Worm (Caenorhabditis elegans) whole organism, L4 larva: ENCODE measurements around the gene Y45F10C.1.

Experiments
- R02D3.7 ChIP-seq: fragments of 150-350 bp; sonication (generic microtip); optimal IDR thresholded peaks from 3 replicates; lab custom pipeline; 2014; ENCODE audit warnings: missing biosample characterization, missing genetic modification characterization
- Y5F2A.4 ChIP-seq: fragments of 200-800 bp; sonication (Bioruptor generic); optimal IDR thresholded peaks from 2 replicates; lab custom pipeline; 2018; ENCODE audit warnings: mild to moderate bottlenecking, missing genetic modification characterization, missing compliant biosample characterization
- aha-1 ChIP-seq: fragments of 150-350 bp; peaks from one replicate; lab custom pipeline; 2014; ENCODE audit warnings: missing biosample characterization, missing genetic modification characterization
- ama-1 ChIP-seq: fragments of 150-350 bp; optimal IDR thresholded peaks from 2 replicates; lab custom pipeline; 2014; ENCODE audit warnings: inconsistent platforms, mixed read lengths
- ces-1 ChIP-seq: fragments of 150-350 bp; sonication (generic microtip); optimal IDR thresholded peaks from 4 replicates; lab custom pipeline; 2014; ENCODE audit warnings: missing biosample characterization, missing genetic modification reagents, missing genetic modification characterization
- ctbp-1 ChIP-seq: fragments of 200-800 bp; sonication (Bioruptor generic); IDR thresholded peaks from 2 replicates; pipeline ENCODE4 v1.3.6; 2022; ENCODE audit warnings: missing genetic modification reagents, missing genetic modification characterization, missing compliant biosample characterization
- gei-8 ChIP-seq: fragments of 200-800 bp; sonication (Bioruptor generic); optimal IDR thresholded peaks from 2 replicates; lab custom pipeline; 2018; ENCODE audit warnings: mild to moderate bottlenecking, missing genetic modification characterization, missing compliant biosample characterization
- lsy-2 ChIP-seq, 2 experiments: fragments of 150-350 bp in 1 of 2; sonication (generic microtip) in 1 of 2; optimal IDR thresholded peaks; 2 replicates each; lab custom pipeline; 2014 to 2017; ENCODE audit warnings: missing biosample characterization in 2 of 2, missing genetic modification characterization in 2 of 2
- mes-2 ChIP-seq: sonication (generic microtip); optimal IDR thresholded peaks from 2 replicates; lab custom pipeline; 2016; ENCODE audit warnings: missing genotype, mild to moderate bottlenecking, missing genetic modification characterization, missing compliant biosample characterization; ENCODE audit not compliant: poor library complexity, severe bottlenecking
- nhr-10 ChIP-seq: fragments of 150-350 bp; optimal IDR thresholded peaks from 2 replicates; lab custom pipeline; 2014; ENCODE audit warnings: missing biosample characterization, missing genetic modification characterization
- nhr-102 ChIP-seq: sonication (generic microtip); optimal IDR thresholded peaks from 2 replicates; lab custom pipeline; 2016; ENCODE audit warnings: mild to moderate bottlenecking, missing genetic modification characterization, moderate library complexity, missing compliant biosample characterization
- nhr-11 ChIP-seq: fragments of 150-350 bp; optimal IDR thresholded peaks from 2 replicates; lab custom pipeline; 2014; ENCODE audit warnings: missing biosample characterization, missing genetic modification characterization
- zfp-2 ChIP-seq: sonication (generic microtip); optimal IDR thresholded peaks from 2 replicates; lab custom pipeline; 2016; ENCODE audit warnings: mild to moderate bottlenecking, missing genetic modification characterization, missing compliant biosample characterization

DNA sequence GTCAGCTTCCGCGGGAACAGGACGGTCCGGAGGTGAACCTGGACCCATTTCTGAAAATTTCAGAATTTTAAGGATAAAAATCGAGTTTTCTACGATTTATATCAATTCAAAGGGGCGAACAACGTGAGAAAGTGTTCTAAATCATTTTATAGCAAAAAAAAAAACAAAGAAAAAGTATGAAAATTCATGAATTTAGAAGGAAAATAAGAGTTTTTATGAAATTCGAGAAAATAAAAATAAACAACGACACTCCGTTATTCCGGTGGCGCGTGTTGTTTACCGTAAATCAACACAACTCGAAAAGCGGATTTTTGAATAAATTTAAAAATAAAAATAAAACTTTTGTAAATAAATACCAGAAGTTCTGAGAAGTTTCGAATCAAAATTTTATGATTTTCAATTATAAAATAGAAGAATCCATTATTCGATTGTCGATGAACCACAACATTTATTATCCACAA is 27.6 kb upstream of the Y45F10C.1 start, which contains the start of gene nyn-1:
- TF ChIP-seq zfp-2 (tag; lab: Kevin White, UChicago) (no peak), nhr-11 (tag; lab: Kevin White, UChicago) (no peak), nhr-102 (no peak), nhr-10 (tag; lab: Kevin White, UChicago) (no peak), R02D3.7 (tag; lab: Kevin White, UChicago) (peak; percentile 37), aha-1 (tag; lab: Kevin White, UChicago) (no peak), Y5F2A.4 (GFP tag; lab: Kevin White, UChicago) (no peak), ama-1 (lab: Kevin White, UChicago) (no peak), mes-2 (tag; lab: Kevin White, UChicago) (no peak), lsy-2 (tag; optimal IDR thresholded peaks at IDR 0.05; lab: Kevin White, UChicago) (no peak), gei-8 (GFP tag; lab: Kevin White, UChicago) (no peak), ces-1 (GFP tag; lab: Kevin White, UChicago) (no peak), ctbp-1 (no peak)
